Worm (Caenorhabditis elegans): ENCODE measurements around the gene rig-3.

The rig-3 gene

DNA sequence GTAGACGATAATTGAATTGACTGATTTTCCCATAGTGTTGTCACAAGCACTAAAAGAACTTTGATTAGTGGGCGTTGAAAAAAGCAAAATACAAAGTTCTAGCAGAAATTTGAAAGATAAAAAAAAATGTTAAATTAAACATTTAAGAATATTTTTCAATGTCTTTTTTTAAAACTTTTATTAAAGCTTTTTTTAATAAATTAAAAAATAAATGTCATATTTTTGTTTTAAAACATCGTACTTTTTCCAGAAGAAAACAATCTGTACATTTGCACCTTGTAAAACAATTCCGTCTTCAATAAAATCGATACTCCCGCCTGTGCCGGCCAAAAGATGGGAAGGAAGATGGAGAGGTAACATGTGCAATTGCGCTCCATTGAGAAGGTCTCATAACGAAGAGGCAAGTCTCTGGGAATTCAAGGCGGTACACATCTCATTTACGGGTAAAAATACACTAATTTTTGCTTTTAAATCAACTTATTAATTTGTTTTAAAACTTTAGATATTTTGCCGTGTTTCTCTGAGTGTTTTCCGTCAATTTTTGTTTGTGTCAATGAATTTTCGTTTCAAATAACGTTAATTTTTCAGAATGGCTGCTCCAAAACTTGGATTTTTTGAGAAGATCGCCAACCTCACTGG is 12.6 kb upstream of the rig-3 start, which contains the start of the genes glr-6 and asg-2 (continued):
- TF ChIP-seq repo-1 (tag; optimal IDR thresholded peaks at IDR 0.05) (no peak), hmg-20 (GFP tag; IDR thresholded peaks at IDR 0.05) (no peak), pha-4 (tag; optimal IDR thresholded peaks at IDR 0.05) (peak; percentile 7), let-526 (GFP tag; IDR thresholded peaks at IDR 0.05) (no peak), nhr-80 (tag; optimal IDR thresholded peaks at IDR 0.05) (peak; percentile 69), madf-10 (tag; optimal IDR thresholded peaks at IDR 0.05) (peak; percentile 40), dpl-1 (GFP tag; optimal IDR thresholded peaks at IDR 0.05) (no peak), F22D6.2 (tag; optimal IDR thresholded peaks at IDR 0.05) (no peak), dpff-1 (tag; optimal IDR thresholded peaks at IDR 0.05) (no peak), snpc-1.1 (tag; optimal IDR thresholded peaks at IDR 0.05; ENCODE audit: insufficient read depth) (no peak), ama-1 (optimal IDR thresholded peaks at IDR 0.05) (no peak), ama-1 (GFP tag; optimal IDR thresholded peaks at IDR 0.05) (no peak), madf-6 (GFP tag; IDR thresholded peaks at IDR 0.05) (no peak), lin-54 (GFP tag; optimal IDR thresholded peaks at IDR 0.05) (no peak), B0336.3 (GFP tag; IDR thresholded peaks at IDR 0.05) (no peak), Y67H2A.10 (GFP tag; conservative IDR thresholded peaks at IDR 0.05) (no peak), ztf-25 (GFP tag; IDR thresholded peaks at IDR 0.05) (no peak), Y56A3A.18 (GFP tag; IDR thresholded peaks at IDR 0.05) (no peak), lag-1 (GFP tag; IDR thresholded peaks at IDR 0.05) (no peak), K11D2.4 (GFP tag; IDR thresholded peaks at IDR 0.05) (no peak), sptf-2 (GFP tag; optimal IDR thresholded peaks at IDR 0.05) (no peak), B0019.2 (GFP tag; conservative IDR thresholded peaks at IDR 0.05) (no peak), ceh-27 (GFP tag; optimal IDR thresholded peaks at IDR 0.05) (peak; percentile 56), egl-44 (GFP tag; IDR thresholded peaks at IDR 0.05) (0 out of 2 replicates have a peak, but pooled peaks have one; percentile 22), nfyb-1 (GFP tag; IDR thresholded peaks at IDR 0.05) (no peak), rcor-1 (GFP tag; IDR thresholded peaks at IDR 0.05) (peak; percentile 61), die-1 (tag; optimal IDR thresholded peaks at IDR 0.05) (no peak), attf-5 (GFP tag; optimal IDR thresholded peaks at IDR 0.05) (peak; percentile 75), snpc-3.4 (tag; optimal IDR thresholded peaks at IDR 0.05) (no peak), unc-62 (GFP tag; optimal IDR thresholded peaks at IDR 0.05) (no peak), mcd-1 (GFP tag; IDR thresholded peaks at IDR 0.05) (peak; percentile 95), nhr-179 (tag; optimal IDR thresholded peaks at IDR 0.05) (no peak), dox-1 (GFP tag; IDR thresholded peaks at IDR 0.05) (no peak; the same call in 1 of the 2 replicates), ztf-26 (tag; optimal IDR thresholded peaks at IDR 0.05) (no peak), F10E7.11 (tag; optimal IDR thresholded peaks at IDR 0.05) (no peak), athp-1 (tag; optimal IDR thresholded peaks at IDR 0.05) (no peak), sdz-38 (tag; optimal IDR thresholded peaks at IDR 0.05) (no peak), madf-8 (GFP tag; conservative IDR thresholded peaks at IDR 0.05) (no peak), C17E4.6 (GFP tag; IDR thresholded peaks at IDR 0.05) (no peak), akir-1 (GFP tag; optimal IDR thresholded peaks at IDR 0.05) (no peak)

All from whole organism, young adult.